Worm (Caenorhabditis elegans) whole organism, L1 larva: ENCODE measurements around the gene K06G5.1.

Experiments
- C16A3.4 ChIP-seq: fragments of 150-350 bp; optimal IDR thresholded peaks from 2 replicates; lab custom pipeline; 2014; ENCODE audit warnings: missing biosample characterization, missing genetic modification characterization
- F16B12.6 ChIP-seq: fragments of 150-350 bp; optimal IDR thresholded peaks from 2 replicates; lab custom pipeline; 2014; ENCODE audit warnings: missing biosample characterization, missing genetic modification characterization
- Y116A8C.19 ChIP-seq: sonication (generic microtip); optimal IDR thresholded peaks from 2 replicates; lab custom pipeline; 2016; ENCODE audit warnings: missing compliant biosample characterization, missing genetic modification characterization, borderline replicate concordance
- aha-1 ChIP-seq: fragments of 150-350 bp; optimal IDR thresholded peaks from 2 replicates; lab custom pipeline; 2014; ENCODE audit warnings: missing biosample characterization, missing genetic modification characterization
- alr-1 ChIP-seq: fragments of 200-800 bp; sonication (Bioruptor generic); optimal IDR thresholded peaks from 2 replicates; lab custom pipeline; 2018; ENCODE audit warnings: borderline replicate concordance, mild to moderate bottlenecking, missing genetic modification characterization, missing compliant biosample characterization
- aly-2 ChIP-seq: fragments of 150-350 bp; optimal IDR thresholded peaks from 2 replicates; lab custom pipeline; 2014; ENCODE audit warnings: missing biosample characterization, missing genetic modification characterization
- blmp-1 ChIP-seq: fragments of 150-350 bp; optimal IDR thresholded peaks from 2 replicates; lab custom pipeline; 2014; ENCODE audit warnings: missing biosample characterization, missing genetic modification characterization
- ceh-8 ChIP-seq: fragments of 200-800 bp; sonication (Bioruptor generic); optimal IDR thresholded peaks from 2 replicates; lab custom pipeline; 2018; ENCODE audit warnings: mild to moderate bottlenecking, missing genetic modification characterization, moderate library complexity, missing compliant biosample characterization
- ceh-82 ChIP-seq, 3 experiments: fragments of 150-350 bp in 1 of 3; sonication (generic microtip) in 2 of 3; optimal IDR thresholded peaks; 2 replicates each; lab custom pipeline; 2014 to 2017; ENCODE audit warnings: missing biosample characterization in 3 of 3, missing genetic modification characterization in 3 of 3
- ceh-88 ChIP-seq: fragments of 200-800 bp; sonication (Bioruptor generic); IDR thresholded peaks from 2 replicates; pipeline ENCODE4 v1.3.6; 2022; ENCODE audit warnings: missing genetic modification characterization, missing compliant biosample characterization
- ceh-90 ChIP-seq: sonication (generic microtip); optimal IDR thresholded peaks from 2 replicates; lab custom pipeline; 2016; ENCODE audit warnings: missing genetic modification characterization, missing compliant biosample characterization
- ces-1 ChIP-seq: fragments of 150-350 bp; optimal IDR thresholded peaks from 2 replicates; lab custom pipeline; 2014; ENCODE audit warnings: missing biosample characterization, missing genetic modification reagents, missing genetic modification characterization
- dpl-1 ChIP-seq, 3 experiments: fragments of 150-350 bp in 2 of 3; sonication (generic microtip) in 1 of 3; optimal IDR thresholded peaks; 2 replicates each; lab custom pipeline; 2014 to 2017; ENCODE audit warnings: missing biosample characterization in 3 of 3, missing genetic modification characterization in 3 of 3, missing genetic modification reagents in 3 of 3
- dsc-1 ChIP-seq: sonication (generic microtip); optimal IDR thresholded peaks from 2 replicates; lab custom pipeline; 2016; ENCODE audit warnings: mild to moderate bottlenecking, missing genetic modification characterization, missing compliant biosample characterization
- efl-1 ChIP-seq, 4 experiments: fragments of 150-350 bp; optimal IDR thresholded peaks in 3 of 4; peaks in 1 of 4; 1 replicate in 1 of 4; 2 replicates in 3 of 4; lab custom pipeline; 2014; ENCODE audit warnings: missing biosample characterization in 2 of 4, missing genetic modification characterization in 2 of 4, missing genetic modification reagents in 2 of 4
- efl-3 ChIP-seq: fragments of 200-800 bp; sonication (Bioruptor generic); optimal IDR thresholded peaks from 2 replicates; lab custom pipeline; 2018; ENCODE audit warnings: mild to moderate bottlenecking, missing genetic modification characterization, missing compliant biosample characterization
- elt-2 ChIP-seq: sonication (generic microtip); optimal IDR thresholded peaks from 2 replicates; lab custom pipeline; 2016; ENCODE audit warnings: missing genetic modification characterization, mild to moderate bottlenecking, inconsistent platforms, missing compliant biosample characterization, missing genetic modification reagents
- ets-5 ChIP-seq: fragments of 200-800 bp; sonication (Bioruptor generic); IDR thresholded peaks from 2 replicates; pipeline ENCODE4 v1.3.6; 2022; ENCODE audit warnings: missing genetic modification characterization, missing compliant biosample characterization
- fkh-10 ChIP-seq: sonication (generic microtip); optimal IDR thresholded peaks from 2 replicates; lab custom pipeline; 2017; ENCODE audit warnings: missing biosample characterization, missing genetic modification reagents, missing genetic modification characterization
- fkh-4 ChIP-seq: sonication (generic microtip); optimal IDR thresholded peaks from 2 replicates; lab custom pipeline; 2016; ENCODE audit warnings: missing compliant biosample characterization, missing genetic modification characterization, borderline replicate concordance
- hlh-17 ChIP-seq: fragments of 200-800 bp; sonication (Bioruptor generic); optimal IDR thresholded peaks from 2 replicates; lab custom pipeline; 2018; ENCODE audit warnings: missing genetic modification characterization, mild to moderate bottlenecking, missing compliant biosample characterization, moderate library complexity, borderline replicate concordance
- hpl-2 ChIP-seq: fragments of 150-350 bp; optimal IDR thresholded peaks from 2 replicates; lab custom pipeline; 2014; ENCODE audit warnings: missing biosample characterization, missing genetic modification reagents, missing genetic modification characterization
- irx-1 ChIP-seq: sonication (generic microtip); optimal IDR thresholded peaks from 2 replicates; lab custom pipeline; 2016; ENCODE audit warnings: missing genetic modification characterization, missing compliant biosample characterization
- isw-1 ChIP-seq: fragments of 200-800 bp; sonication (Bioruptor generic); IDR thresholded peaks from 2 replicates; pipeline ENCODE4 v1.3.6; 2022; ENCODE audit warnings: missing genetic modification characterization, missing compliant biosample characterization
- lin-15B ChIP-seq: fragments of 150-350 bp; sonication (generic microtip); optimal IDR thresholded peaks from 3 replicates; lab custom pipeline; 2014; ENCODE audit warnings: missing biosample characterization, missing genetic modification characterization
- lin-35 ChIP-seq, 2 experiments: fragments of 150-350 bp; optimal IDR thresholded peaks; 2 replicates each; lab custom pipeline; 2014; ENCODE audit warnings: missing biosample characterization in 2 of 2, missing genetic modification characterization in 2 of 2, missing genetic modification reagents in 2 of 2
- lsy-2 ChIP-seq, 2 experiments: fragments of 150-350 bp; optimal IDR thresholded peaks; 2 replicates each; lab custom pipeline; 2014; ENCODE audit warnings: missing biosample characterization in 2 of 2, missing genetic modification characterization in 2 of 2
- mdl-1 ChIP-seq, 2 experiments: fragments of 150-350 bp; optimal IDR thresholded peaks; 2 replicates each; lab custom pipeline; 2014 to 2017; ENCODE audit warnings: missing biosample characterization in 2 of 2, missing genetic modification characterization in 2 of 2, inconsistent platforms in 1 of 2
- mep-1 ChIP-seq: fragments of 150-350 bp; optimal IDR thresholded peaks from 2 replicates; lab custom pipeline; 2014; ENCODE audit warnings: missing biosample characterization, missing genetic modification characterization
- nhr-12 ChIP-seq: sonication (generic microtip); optimal IDR thresholded peaks from 2 replicates; lab custom pipeline; 2017; ENCODE audit warnings: missing biosample characterization, missing genetic modification characterization
- nhr-20 ChIP-seq: sonication (generic microtip); optimal IDR thresholded peaks from 2 replicates; lab custom pipeline; 2016; ENCODE audit warnings: mild to moderate bottlenecking, missing genetic modification characterization, missing compliant biosample characterization
- nhr-28 ChIP-seq: fragments of 150-350 bp; optimal IDR thresholded peaks from 2 replicates; lab custom pipeline; 2014; ENCODE audit warnings: missing biosample characterization, missing genetic modification characterization
- nhr-77 ChIP-seq: fragments of 150-350 bp; optimal IDR thresholded peaks from 2 replicates; lab custom pipeline; 2014; ENCODE audit warnings: missing biosample characterization, missing genetic modification characterization
- nhr-90 ChIP-seq: sonication (generic microtip); optimal IDR thresholded peaks from 2 replicates; lab custom pipeline; 2016; ENCODE audit warnings: mild to moderate bottlenecking, missing genetic modification characterization, missing compliant biosample characterization; ENCODE audit not compliant: poor library complexity
- pag-3 ChIP-seq: sonication (generic microtip); optimal IDR thresholded peaks from 2 replicates; lab custom pipeline; 2017; ENCODE audit warnings: missing genetic modification characterization, mild to moderate bottlenecking, missing compliant biosample characterization, antibody characterized with exemption, borderline replicate concordance; ENCODE audit not compliant: insufficient read depth
- pax-3 ChIP-seq: fragments of 200-800 bp; sonication (Bioruptor generic); optimal IDR thresholded peaks from 2 replicates; lab custom pipeline; 2018; ENCODE audit warnings: mild to moderate bottlenecking, missing genetic modification characterization, moderate library complexity, missing compliant biosample characterization
- pqm-1 ChIP-seq: sonication (generic microtip); optimal IDR thresholded peaks from 3 replicates; lab custom pipeline; 2017; ENCODE audit warnings: missing biosample characterization, missing genetic modification characterization
- rnt-1 ChIP-seq: sonication (generic microtip); optimal IDR thresholded peaks from 2 replicates; lab custom pipeline; 2016; ENCODE audit warnings: mild to moderate bottlenecking, missing genetic modification characterization, moderate library complexity, missing compliant biosample characterization
- snpc-4 ChIP-seq: fragments of 150-350 bp; optimal IDR thresholded peaks from 2 replicates; lab custom pipeline; 2014; ENCODE audit warnings: missing biosample characterization, missing genetic modification characterization
- snu-23 ChIP-seq: sonication (generic microtip); optimal IDR thresholded peaks from 2 replicates; lab custom pipeline; 2016; ENCODE audit warnings: missing genetic modification characterization, missing compliant biosample characterization
- sox-4 ChIP-seq: sonication (generic microtip); optimal IDR thresholded peaks from 2 replicates; lab custom pipeline; 2016; ENCODE audit warnings: missing genetic modification characterization, missing compliant biosample characterization
- sptf-1 ChIP-seq: fragments of 150-350 bp; optimal IDR thresholded peaks from 2 replicates; lab custom pipeline; 2014; ENCODE audit warnings: missing biosample characterization, missing genetic modification characterization
- sup-37 ChIP-seq: fragments of 200-800 bp; sonication (Bioruptor generic); optimal IDR thresholded peaks from 2 replicates; lab custom pipeline; 2018; ENCODE audit warnings: mild to moderate bottlenecking, missing genetic modification characterization, missing compliant biosample characterization
- swsn-7 ChIP-seq: sonication (generic microtip); optimal IDR thresholded peaks from 2 replicates; lab custom pipeline; 2016; ENCODE audit warnings: missing genetic modification characterization, missing compliant biosample characterization
- tbx-2 ChIP-seq: sonication (generic microtip); optimal IDR thresholded peaks from 2 replicates; lab custom pipeline; 2016; ENCODE audit warnings: missing genetic modification characterization, missing compliant biosample characterization
- tlp-1 ChIP-seq: fragments of 150-350 bp; optimal IDR thresholded peaks from 2 replicates; lab custom pipeline; 2014; ENCODE audit warnings: missing biosample characterization, missing genetic modification characterization
- vab-15 ChIP-seq: sonication (generic microtip); optimal IDR thresholded peaks from 2 replicates; lab custom pipeline; 2017; ENCODE audit warnings: missing genotype, mild to moderate bottlenecking, missing genetic modification characterization, missing compliant biosample characterization
- xbp-1 ChIP-seq: sonication (generic microtip); optimal IDR thresholded peaks from 2 replicates; lab custom pipeline; 2016; ENCODE audit warnings: missing genetic modification characterization, missing compliant biosample characterization
- zag-1 ChIP-seq: fragments of 150-350 bp; optimal IDR thresholded peaks from 2 replicates; lab custom pipeline; 2014; ENCODE audit warnings: missing biosample characterization, missing genetic modification characterization
- zip-4 ChIP-seq: fragments of 200-800 bp; sonication (Bioruptor generic); optimal IDR thresholded peaks from 2 replicates; lab custom pipeline; 2018; ENCODE audit warnings: mild to moderate bottlenecking, missing genetic modification characterization, moderate library complexity, missing compliant biosample characterization
- ztf-11 ChIP-seq, 2 experiments: sonication (generic microtip); optimal IDR thresholded peaks; 2 replicates each; lab custom pipeline; 2016 to 2017; ENCODE audit warnings: missing genetic modification characterization in 2 of 2, missing biosample characterization in 1 of 2, missing compliant biosample characterization in 1 of 2
- ztf-4 ChIP-seq: fragments of 150-350 bp; optimal IDR thresholded peaks from 2 replicates; lab custom pipeline; 2014; ENCODE audit warnings: missing biosample characterization, missing genetic modification characterization

K06G5.1 gene

ce11 chrX:14169569-14170031 lies 45.2 kb upstream of the K06G5.1 start, which contains the start of gene sym-4 (continued):
- TF ChIP-seq nhr-12 (tag; lab: Kevin White, UChicago) (no peak), lin-15B (tag; lab: Kevin White, UChicago) (peak; percentile 86), mep-1 (peak; percentile 96), fkh-4 (tag; lab: Kevin White, UChicago) (no peak), ets-5 (GFP tag; lab: Robert Waterston, UW) (no peak), nhr-90 (tag; lab: Kevin White, UChicago) (peak; percentile 91), ceh-82 (tag; optimal IDR thresholded peaks at IDR 0.05; lab: Kevin White, UChicago) (peak; percentile 73 to 94 (median 78)), F16B12.6 (tag; lab: Kevin White, UChicago) (peak; percentile 56), pqm-1 (tag; lab: Kevin White, UChicago) (no peak), efl-1 (optimal IDR thresholded peaks at IDR 0.05; lab: Kevin White, UChicago) (peak; percentile 80 to 92), efl-1 (GFP tag; optimal IDR thresholded peaks at IDR 0.05 in 1 of 2; lab: Kevin White, UChicago) (peak; percentile 63 to 96), xbp-1 (tag; lab: Kevin White, UChicago) (peak; percentile 86), nhr-77 (peak; percentile 94), aly-2 (no peak), tbx-2 (peak; percentile 90), dsc-1 (tag; lab: Kevin White, UChicago) (peak; percentile 86), nhr-28 (no peak), hlh-17 (GFP tag; lab: Kevin White, UChicago) (no peak), isw-1 (GFP tag; lab: Robert Waterston, UW) (peak; percentile 74), snu-23 (peak; percentile 98), ces-1 (GFP tag; lab: Kevin White, UChicago) (no peak), alr-1 (tag; lab: Kevin White, UChicago) (no peak), sox-4 (no peak), pax-3 (tag; lab: Kevin White, UChicago) (peak; percentile 51), blmp-1 (peak; percentile 88), zip-4 (GFP tag; lab: Kevin White, UChicago) (peak; percentile 22), elt-2 (peak; percentile 83), swsn-7 (peak; percentile 90), ztf-4 (peak; percentile 81), aha-1 (tag; lab: Kevin White, UChicago) (no peak), snpc-4 (peak; percentile 79), lsy-2 (tag; optimal IDR thresholded peaks at IDR 0.05; lab: Kevin White, UChicago) (peak; percentile 79 to 89), ceh-88 (GFP tag; lab: Robert Waterston, UW) (peak; percentile 44; the same call in 1 of the 2 replicates), sptf-1 (tag; lab: Kevin White, UChicago) (no peak), rnt-1 (tag; lab: Kevin White, UChicago) (peak; percentile 83), ceh-8 (GFP tag; lab: Kevin White, UChicago) (peak; percentile 57), hpl-2 (peak; percentile 85), dpl-1 (GFP tag; optimal IDR thresholded peaks at IDR 0.05; lab: Kevin White, UChicago) (peak; percentile 70 to 76 (median 72)), Y116A8C.19 (tag; lab: Kevin White, UChicago) (no peak), pag-3 (tag; lab: Kevin White, UChicago) (peak; percentile 68), vab-15 (peak; percentile 85), tlp-1 (tag; lab: Kevin White, UChicago) (no peak), irx-1 (tag; lab: Kevin White, UChicago) (peak; percentile 75), lin-35 (GFP tag; optimal IDR thresholded peaks at IDR 0.05; lab: Kevin White, UChicago) (peak; percentile 82 to 92), mdl-1 (tag; optimal IDR thresholded peaks at IDR 0.05; lab: Kevin White, UChicago) (peak; percentile 5 to 95), ztf-11 (tag; optimal IDR thresholded peaks at IDR 0.05; lab: Kevin White, UChicago) (peak in 1 of 2 experiments; percentile 58), fkh-10 (GFP tag; lab: Kevin White, UChicago) (peak; percentile 67), efl-3 (GFP tag; lab: Kevin White, UChicago) (no peak), C16A3.4 (tag; lab: Kevin White, UChicago) (peak; percentile 93), sup-37 (GFP tag; lab: Kevin White, UChicago) (peak; percentile 4), zag-1 (no peak), nhr-20 (tag; lab: Kevin White, UChicago) (peak; percentile 96), ceh-90 (no peak)
